Worm (Caenorhabditis elegans): Measurements from ENCODE around the gene atg-16.1.

The atg-16.1 gene

ce11 chrX:4444073-4444472 is 18.2 kb downstream of the atg-16.1 start (continued):
- TF ChIP-seq rec-8 (tag; optimal IDR thresholded peaks at IDR 0.05) (peak; percentile 49 to 55), attf-6 (GFP tag; IDR thresholded peaks at IDR 0.05) (0 out of 2 replicates have a peak, but pooled peaks have one; percentile 21), lin-40 (tag; optimal IDR thresholded peaks at IDR 0.05) (peak; percentile 44), ztf-3 (GFP tag; optimal IDR thresholded peaks at IDR 0.05) (peak; percentile 25), lsy-27 (tag; optimal IDR thresholded peaks at IDR 0.05; ENCODE audit: borderline replicate concordance, insufficient read depth) (peak; percentile 43), Y67H2A.10 (GFP tag; conservative IDR thresholded peaks at IDR 0.05) (no peak), nfya-2 (GFP tag; IDR thresholded peaks at IDR 0.05) (no peak), ztf-22 (GFP tag; optimal IDR thresholded peaks at IDR 0.05) (no peak), hmg-20 (GFP tag; IDR thresholded peaks at IDR 0.05) (0 out of 2 replicates have a peak, but pooled peaks have one; percentile 40), bed-2 (GFP tag; IDR thresholded peaks at IDR 0.05) (no peak), rcor-1 (GFP tag; IDR thresholded peaks at IDR 0.05) (peak; percentile 79), ceh-58 (GFP tag; IDR thresholded peaks at IDR 0.05) (no peak), F57A8.1 (GFP tag; optimal IDR thresholded peaks at IDR 0.05) (no peak), zfh-2 (GFP tag; conservative IDR thresholded peaks at IDR 0.05) (no peak), dox-1 (GFP tag; IDR thresholded peaks at IDR 0.05) (peak; percentile 75), lin-26 (GFP tag; IDR thresholded peaks at IDR 0.05) (peak; percentile 85), zim-3 (tag; optimal IDR thresholded peaks at IDR 0.05) (peak; percentile 62), ceh-91 (GFP tag; IDR thresholded peaks at IDR 0.05) (0 out of 2 replicates have a peak, but pooled peaks have one; percentile 15), ztf-28 (GFP tag; IDR thresholded peaks at IDR 0.05) (no peak), hrde-1 (tag; optimal IDR thresholded peaks at IDR 0.05; ENCODE audit: borderline replicate concordance) (no peak), pbrm-1 (GFP tag; IDR thresholded peaks at IDR 0.05) (peak; percentile 89), ztf-26 (tag; optimal IDR thresholded peaks at IDR 0.05) (peak; percentile 31), ztf-25 (GFP tag; IDR thresholded peaks at IDR 0.05) (peak; percentile 79; the same call in 1 of the 2 replicates), Y95B8A.8 (GFP tag; IDR thresholded peaks at IDR 0.05) (peak; percentile 52; the same call in 1 of the 2 replicates), ceh-27 (GFP tag; optimal IDR thresholded peaks at IDR 0.05) (no peak), lin-54 (GFP tag; optimal IDR thresholded peaks at IDR 0.05) (peak; percentile 40), akir-1 (GFP tag; optimal IDR thresholded peaks at IDR 0.05) (no peak), ceh-40 (GFP tag; IDR thresholded peaks at IDR 0.05) (peak; percentile 84; the same call in 1 of the 2 replicates), F10E7.11 (tag; optimal IDR thresholded peaks at IDR 0.05) (no peak), nfyb-1 (GFP tag; IDR thresholded peaks at IDR 0.05) (peak; percentile 74), ekl-4 (GFP tag; IDR thresholded peaks at IDR 0.05) (peak; percentile 70; the same call in 1 of the 2 replicates), xnd-1 (tag; optimal IDR thresholded peaks at IDR 0.05) (no peak), madf-3 (GFP tag; IDR thresholded peaks at IDR 0.05) (peak; percentile 15; the same call in 1 of the 2 replicates), K11D2.4 (GFP tag; IDR thresholded peaks at IDR 0.05) (no peak), nhr-80 (tag; optimal IDR thresholded peaks at IDR 0.05) (peak; percentile 2), pha-4 (tag; optimal IDR thresholded peaks at IDR 0.05) (no peak), cebp-2 (GFP tag; IDR thresholded peaks at IDR 0.05) (no peak), snpc-1.1 (tag; optimal IDR thresholded peaks at IDR 0.05; ENCODE audit: insufficient read depth) (peak; percentile 77), somi-1 (GFP tag; optimal IDR thresholded peaks at IDR 0.05) (peak; percentile 25), madf-8 (GFP tag; conservative IDR thresholded peaks at IDR 0.05) (no peak), efl-1 (GFP tag; optimal IDR thresholded peaks at IDR 0.05) (no peak), D2030.7 (GFP tag; IDR thresholded peaks at IDR 0.05) (peak; percentile 59), attf-3 (GFP tag; conservative IDR thresholded peaks at IDR 0.05) (peak; percentile 37; the same call in 1 of the 2 replicates), rpc-1 (optimal IDR thresholded peaks at IDR 0.05) (peak; percentile 90), rpc-1 (tag; optimal IDR thresholded peaks at IDR 0.05) (peak; percentile 84), snpc-4 (GFP tag; optimal IDR thresholded peaks at IDR 0.05) (peak; percentile 74), snpc-4 (tag; optimal IDR thresholded peaks at IDR 0.05) (peak; percentile 5 to 80 (median 61))

All from whole organism, young adult.